Fruit fly (Drosophila melanogaster) whole organism, embryonic: ENCODE data around the gene CG33687.

Experiments
- B-H1 ChIP-seq: fragments of 200-800 bp; sonication (Bioruptor generic); IDR thresholded peaks from 3 replicates; pipeline ENCODE4 v1.3.6; 2022; ENCODE audit warnings: missing biosample characterization, missing genetic modification characterization
- Bdp1 ChIP-seq: fragments of 200-800 bp; sonication (Bioruptor generic); optimal IDR thresholded peaks from 3 replicates; lab custom pipeline; 2016; ENCODE audit warnings: missing biosample characterization, missing genetic modification characterization
- Blimp-1 ChIP-seq: fragments of 200-800 bp; sonication (Bioruptor generic); optimal IDR thresholded peaks from 3 replicates; lab custom pipeline; 2018; ENCODE audit warnings: missing biosample characterization, missing genetic modification characterization, mild to moderate bottlenecking, moderate library complexity, missing genetic modification reagents
- BtbVII ChIP-seq: fragments of 200-800 bp; sonication (Bioruptor generic); optimal IDR thresholded peaks from 3 replicates; lab custom pipeline; 2017; ENCODE audit warnings: missing biosample characterization, mild to moderate bottlenecking, missing genetic modification characterization
- CG10565 ChIP-seq: fragments of 200-800 bp; sonication (Bioruptor generic); optimal IDR thresholded peaks from 3 replicates; lab custom pipeline; 2016; ENCODE audit warnings: missing biosample characterization, mild to moderate bottlenecking, missing genetic modification characterization
- CG11398 ChIP-seq: fragments of 200-800 bp; sonication (Bioruptor generic); optimal IDR thresholded peaks from 2 replicates; lab custom pipeline; 2016; ENCODE audit warnings: missing biosample characterization, missing genetic modification characterization
- CG12391 ChIP-seq: fragments of 200-800 bp; sonication (Bioruptor generic); optimal IDR thresholded peaks from 3 replicates; lab custom pipeline; 2018; ENCODE audit warnings: missing biosample characterization, mild to moderate bottlenecking, missing genetic modification characterization, moderate library complexity
- CG14014 ChIP-seq: fragments of 200-800 bp; sonication (Bioruptor generic); IDR thresholded peaks from 2 replicates; pipeline ENCODE4 v1.3.6; 2022; ENCODE audit warnings: missing biosample characterization, missing genetic modification characterization
- CG17361 ChIP-seq: fragments of 200-800 bp; sonication (Bioruptor generic); IDR thresholded peaks from 3 replicates; pipeline ENCODE4 v1.3.6; 2022; ENCODE audit warnings: missing biosample characterization, missing genetic modification characterization
- CG1792 ChIP-seq: fragments of 200-800 bp; sonication (Bioruptor generic); optimal IDR thresholded peaks from 2 replicates; lab custom pipeline; 2016; ENCODE audit warnings: missing biosample characterization, missing genetic modification characterization
- CG18011 ChIP-seq: fragments of 200-800 bp; sonication (Bioruptor generic); optimal IDR thresholded peaks from 2 replicates; lab custom pipeline; 2017; ENCODE audit warnings: missing biosample characterization, missing genetic modification characterization, mild to moderate bottlenecking, moderate library complexity, missing genotype
- CG18619 ChIP-seq: fragments of 200-800 bp; sonication (Bioruptor generic); optimal IDR thresholded peaks from 3 replicates; lab custom pipeline; 2017; ENCODE audit warnings: missing biosample characterization, mild to moderate bottlenecking, missing genetic modification characterization
- CG2120 ChIP-seq: fragments of 200-800 bp; sonication (Bioruptor generic); optimal IDR thresholded peaks from 3 replicates; lab custom pipeline; 2016; ENCODE audit warnings: missing biosample characterization, missing genetic modification characterization
- CG2712 ChIP-seq: fragments of 200-800 bp; optimal IDR thresholded peaks from 3 replicates; lab custom pipeline; 2019; ENCODE audit warnings: missing biosample characterization, mild to moderate bottlenecking, missing genetic modification characterization, moderate library complexity
- CG31365 ChIP-seq: fragments of 200-800 bp; sonication (Bioruptor generic); optimal IDR thresholded peaks from 2 replicates; lab custom pipeline; 2018; ENCODE audit warnings: missing biosample characterization, mild to moderate bottlenecking, missing genetic modification characterization
- CG5953 ChIP-seq: fragments of 200-800 bp; sonication (Bioruptor generic); IDR thresholded peaks from 2 replicates; pipeline ENCODE4 v1.3.6; 2022; ENCODE audit warnings: missing biosample characterization, missing genetic modification characterization
- CG6272 ChIP-seq: fragments of 200-800 bp; sonication (Bioruptor generic); IDR thresholded peaks from 2 replicates; pipeline ENCODE4 v1.3.6; 2022; ENCODE audit warnings: missing biosample characterization, missing genetic modification characterization
- CG6765 ChIP-seq: fragments of 200-800 bp; sonication (Bioruptor generic); optimal IDR thresholded peaks from 3 replicates; lab custom pipeline; 2017; ENCODE audit warnings: missing biosample characterization, mild to moderate bottlenecking, missing genetic modification characterization
- Camta ChIP-seq: fragments of 200-800 bp; sonication (Bioruptor generic); optimal IDR thresholded peaks from 2 replicates; lab custom pipeline; 2016; ENCODE audit warnings: missing biosample characterization, missing genetic modification characterization
- Deaf1 ChIP-seq: fragments of 200-800 bp; optimal IDR thresholded peaks from 3 replicates; lab custom pipeline; 2019; ENCODE audit warnings: missing biosample characterization, mild to moderate bottlenecking, missing genetic modification characterization, moderate library complexity
- Dref ChIP-seq: fragments of 200-800 bp; sonication (Bioruptor generic); IDR thresholded peaks from 2 replicates; pipeline ENCODE4 v1.3.6; 2022; ENCODE audit warnings: missing biosample characterization, missing genetic modification characterization
- Fer3 ChIP-seq: fragments of 200-800 bp; sonication (Bioruptor generic); optimal IDR thresholded peaks from 2 replicates; lab custom pipeline; 2018; ENCODE audit warnings: missing biosample characterization, mild to moderate bottlenecking, missing genetic modification characterization, moderate library complexity
- HHEX ChIP-seq: fragments of 200-800 bp; sonication (Bioruptor generic); optimal IDR thresholded peaks from 3 replicates; lab custom pipeline; 2017; ENCODE audit warnings: missing biosample characterization, mild to moderate bottlenecking, missing genetic modification characterization, missing genetic modification reagents
- Kr ChIP-seq: fragments of 200-800 bp; sonication (Bioruptor generic); optimal IDR thresholded peaks from 2 replicates; lab custom pipeline; 2017; ENCODE audit warnings: missing biosample characterization, mild to moderate bottlenecking, missing genetic modification characterization
- Mad ChIP-seq: fragments of 200-800 bp; sonication (Bioruptor generic); optimal IDR thresholded peaks from 2 replicates; lab custom pipeline; 2016; ENCODE audit warnings: missing biosample characterization, missing genetic modification characterization
- Pdp1 ChIP-seq, 2 experiments: fragments of 200-800 bp; sonication (Bioruptor generic); optimal IDR thresholded peaks; 3 replicates each; lab custom pipeline; 2016; ENCODE audit warnings: missing biosample characterization in 2 of 2, missing genetic modification characterization in 2 of 2, mild to moderate bottlenecking in 1 of 2, moderate library complexity in 1 of 2
- Sry-β ChIP-seq: fragments of 200-800 bp; sonication (Bioruptor generic); optimal IDR thresholded peaks from 2 replicates; lab custom pipeline; 2018; ENCODE audit warnings: missing biosample characterization, mild to moderate bottlenecking, missing genetic modification characterization, moderate library complexity
- al ChIP-seq: fragments of 200-800 bp; sonication (Bioruptor generic); IDR thresholded peaks from 2 replicates; pipeline ENCODE4 v1.3.6; 2022; ENCODE audit warnings: missing biosample characterization, missing genetic modification characterization
- az2 ChIP-seq: fragments of 200-800 bp; sonication (Bioruptor generic); optimal IDR thresholded peaks from 3 replicates; lab custom pipeline; 2016; ENCODE audit warnings: missing biosample characterization, missing genetic modification characterization
- bsh ChIP-seq, 2 experiments: fragments of 200-800 bp; sonication (Bioruptor generic); optimal IDR thresholded peaks; 2 replicates each; lab custom pipeline; 2017 to 2018; ENCODE audit warnings: mild to moderate bottlenecking in 2 of 2, missing biosample characterization in 2 of 2, missing genetic modification characterization in 2 of 2, moderate library complexity in 1 of 2
- crol ChIP-seq: fragments of 200-800 bp; sonication (Bioruptor generic); IDR thresholded peaks from 2 replicates; pipeline ENCODE4 v1.3.6; 2022; ENCODE audit warnings: missing biosample characterization, missing genetic modification characterization
- ems ChIP-seq: fragments of 200-800 bp; sonication (Bioruptor generic); optimal IDR thresholded peaks from 3 replicates; lab custom pipeline; 2016; ENCODE audit warnings: missing biosample characterization, missing genetic modification characterization
- fd102C ChIP-seq: fragments of 200-800 bp; sonication (Bioruptor generic); optimal IDR thresholded peaks from 2 replicates; lab custom pipeline; 2018; ENCODE audit warnings: missing biosample characterization, mild to moderate bottlenecking, missing genetic modification characterization, moderate library complexity
- fu2 ChIP-seq: fragments of 200-800 bp; sonication (Bioruptor generic); optimal IDR thresholded peaks from 2 replicates; lab custom pipeline; 2016; ENCODE audit warnings: missing biosample characterization, missing genetic modification characterization
- gem ChIP-seq: fragments of 200-800 bp; sonication (Bioruptor generic); optimal IDR thresholded peaks from 2 replicates; lab custom pipeline; 2019; ENCODE audit warnings: missing biosample characterization, mild to moderate bottlenecking, missing genetic modification characterization, moderate library complexity
- jumu ChIP-seq: fragments of 200-800 bp; sonication (Bioruptor generic); optimal IDR thresholded peaks from 3 replicates; lab custom pipeline; 2016; ENCODE audit warnings: missing biosample characterization, missing genetic modification characterization
- lmd ChIP-seq: fragments of 200-800 bp; sonication (Bioruptor generic); IDR thresholded peaks from 2 replicates; pipeline ENCODE4 v1.3.6; 2022; ENCODE audit warnings: missing biosample characterization, missing genetic modification characterization
- mam ChIP-seq: fragments of 200-800 bp; sonication (Bioruptor generic); optimal IDR thresholded peaks from 3 replicates; lab custom pipeline; 2016; ENCODE audit warnings: missing biosample characterization, missing genetic modification characterization
- nom ChIP-seq: fragments of 200-800 bp; sonication (Bioruptor generic); optimal IDR thresholded peaks from 2 replicates; lab custom pipeline; 2017; ENCODE audit warnings: missing biosample characterization, missing genetic modification characterization, mild to moderate bottlenecking, moderate library complexity, missing genetic modification reagents
- peb ChIP-seq: fragments of 200-800 bp; sonication (Bioruptor generic); IDR thresholded peaks from 2 replicates; pipeline ENCODE4 v1.3.6; 2022; ENCODE audit warnings: missing biosample characterization, missing genetic modification characterization
- repo ChIP-seq: fragments of 200-800 bp; sonication (Bioruptor generic); optimal IDR thresholded peaks from 2 replicates; lab custom pipeline; 2016; ENCODE audit warnings: missing biosample characterization, missing genetic modification characterization

CG33687 gene

dm6 chr3L:16195476-16195958 lies 2.2 kb upstream of the CG33687 start (continued):
- TF ChIP-seq CG18011 (no peak), mam (GFP tag; lab: Kevin White, UChicago) (no peak), bsh (GFP tag; optimal IDR thresholded peaks at IDR 0.05; lab: Kevin White, UChicago) (peak in 1 of 2 experiments; percentile 20), Dref (GFP tag; lab: Robert Waterston, UW) (no peak)

- TF ChIP-seq al (GFP tag; lab: Robert Waterston, UW), result 0 out of 2 replicates have a peak, but pooled peaks have one; percentile 13
- TF ChIP-seq CG14014, result no peak
- TF ChIP-seq nom (GFP tag; lab: Kevin White, UChicago), result peak; percentile 38
- TF ChIP-seq, all 482 proteins: peak for 2
These were observed 982 bp upstream of the CG33687 start for dm6 chr3L:16196588-16197183.

dm6 chr3L:16198920-16199319 lies 1.3 kb downstream of the CG33687 start, which contains the start of gene CG33688:
Gene CG33688 (plus strand): TSS chr3L:16199220.
- no peak for TF ChIP-seq CG6272 (GFP tag; lab: Robert Waterston, UW)
- no peak for TF ChIP-seq ems
- no peak for TF ChIP-seq BtbVII (GFP tag; lab: Kevin White, UChicago)
- no peak for TF ChIP-seq Deaf1
- TF ChIP-seq repo, result no peak
- no peak for TF ChIP-seq Sry-β (GFP tag; lab: Kevin White, UChicago)
- no peak for TF ChIP-seq Camta
- no peak for TF ChIP-seq CG18619 (GFP tag; lab: Kevin White, UChicago)
- no peak for TF ChIP-seq HHEX
- no peak for TF ChIP-seq lmd (GFP tag; lab: Robert Waterston, UW)
- TF ChIP-seq jumu (GFP tag; lab: Kevin White, UChicago), result no peak
- no peak for TF ChIP-seq B-H1 (GFP tag; lab: Robert Waterston, UW)
- no peak for TF ChIP-seq peb (GFP tag; lab: Robert Waterston, UW)
- no peak for TF ChIP-seq crol
- no peak for TF ChIP-seq CG31365 (tag; lab: Kevin White, UChicago)
- TF ChIP-seq fu2 (GFP tag; lab: Kevin White, UChicago), result no peak

dm6 chr3L:16199929-16200328 lies 2.3 kb downstream of the CG33687 start, which contains the start of gene CG33689:
Gene CG33689 (plus strand): TSS chr3L:16200229.
- TF ChIP-seq CG5953 (GFP tag; lab: Robert Waterston, UW) (no peak), BtbVII (GFP tag; lab: Kevin White, UChicago) (no peak), Blimp-1 (GFP tag; lab: Kevin White, UChicago) (no peak)

- TF ChIP-seq CG6765 (GFP tag; lab: Kevin White, UChicago), result no peak
- no peak for TF ChIP-seq CG1792 (GFP tag; lab: Kevin White, UChicago)
- peak in 1 of 2 experiments; percentile 44 for TF ChIP-seq Pdp1 (GFP tag; optimal IDR thresholded peaks at IDR 0.05; lab: Kevin White, UChicago)
These were observed 3.4 kb downstream of the CG33687 start, which contains the start of gene dls for dm6 chr3L:16201028-16201427. Gene dls (plus strand): TSS chr3L:16201328.

dm6 chr3L:16202550-16202949 lies 4.9 kb downstream of the CG33687 start:
- TF ChIP-seq CG12391 (tag; lab: Kevin White, UChicago) (peak; percentile 18), Fer3 (peak; percentile 49), CG2120 (GFP tag; lab: Kevin White, UChicago) (peak; percentile 69), CG18619 (GFP tag; lab: Kevin White, UChicago) (peak; percentile 36), CG11398 (no peak), Kr (GFP tag; lab: Kevin White, UChicago) (no peak), Bdp1 (GFP tag; lab: Kevin White, UChicago) (no peak), az2 (peak; percentile 10), al (GFP tag; lab: Robert Waterston, UW) (0 out of 2 replicates have a peak, but pooled peaks have one; percentile 29), Mad (no peak), CG10565 (no peak), fd102C (GFP tag; lab: Kevin White, UChicago) (no peak), CG2712 (tag; lab: Kevin White, UChicago) (peak; percentile 30), CG17361 (peak; percentile 54; the same call in 2 of the 3 replicates), gem (tag; lab: Kevin White, UChicago) (peak; percentile 52)
